Worm (Caenorhabditis elegans) whole organism, L2 larva: ENCODE measurements around the gene B0024.11.

Experiments used
- F13H6.1 ChIP-seq: sonication (generic microtip); optimal IDR thresholded peaks from 2 replicates; lab custom pipeline; 2016; ENCODE audit warnings: missing genetic modification characterization, missing compliant biosample characterization
- Y55F3AM.14 ChIP-seq: fragments of 200-800 bp; sonication (Bioruptor generic); optimal IDR thresholded peaks from 2 replicates; lab custom pipeline; 2018; ENCODE audit warnings: mild to moderate bottlenecking, missing genetic modification characterization, missing compliant biosample characterization
- ama-1 ChIP-seq: fragments of 150-350 bp; optimal IDR thresholded peaks from 2 replicates; lab custom pipeline; 2018; ENCODE audit warnings: inconsistent platforms
- elt-1 ChIP-seq: fragments of 150-350 bp; optimal IDR thresholded peaks from 2 replicates; lab custom pipeline; 2014; ENCODE audit warnings: missing biosample characterization, missing genetic modification characterization
- nhr-12 ChIP-seq: fragments of 150-350 bp; optimal IDR thresholded peaks from 2 replicates; lab custom pipeline; 2014; ENCODE audit warnings: missing biosample characterization, missing genetic modification characterization
- nhr-21 ChIP-seq: fragments of 150-350 bp; optimal IDR thresholded peaks from 2 replicates; lab custom pipeline; 2014; ENCODE audit warnings: missing biosample characterization, missing genetic modification characterization
- nhr-237 ChIP-seq: fragments of 150-350 bp; optimal IDR thresholded peaks from 2 replicates; lab custom pipeline; 2014; ENCODE audit warnings: missing biosample characterization, missing genetic modification characterization
- unc-39 ChIP-seq: fragments of 150-350 bp; optimal IDR thresholded peaks from 2 replicates; lab custom pipeline; 2014; ENCODE audit warnings: missing biosample characterization, missing genetic modification characterization
- unc-62 ChIP-seq: fragments of 150-350 bp; optimal IDR thresholded peaks from 2 replicates; lab custom pipeline; 2014; ENCODE audit warnings: missing biosample characterization, missing genetic modification reagents, missing genetic modification characterization
- ztf-4 ChIP-seq: fragments of 150-350 bp; optimal IDR thresholded peaks from 2 replicates; lab custom pipeline; 2014; ENCODE audit warnings: missing biosample characterization, missing genetic modification characterization

ce11 chrV:10339200-10339599 is 19.9 kb upstream of the B0024.11 start, which contains the start of gene K07C5.2:
- TF ChIP-seq ama-1 (lab: Kevin White, UChicago) (no peak), F13H6.1 (tag; lab: Kevin White, UChicago) (no peak), Y55F3AM.14 (GFP tag; lab: Kevin White, UChicago) (no peak), ztf-4 (tag; lab: Kevin White, UChicago) (no peak), nhr-21 (tag; lab: Kevin White, UChicago) (no peak), unc-39 (tag; lab: Kevin White, UChicago) (no peak), nhr-12 (tag; lab: Kevin White, UChicago) (no peak), unc-62 (GFP tag; lab: Kevin White, UChicago) (no peak), elt-1 (tag; lab: Kevin White, UChicago) (no peak), nhr-237 (tag; lab: Kevin White, UChicago) (no peak)
